Worm (Caenorhabditis elegans): ENCODE measurements around the gene F36G9.3.

Gene F36G9.3

DNA sequence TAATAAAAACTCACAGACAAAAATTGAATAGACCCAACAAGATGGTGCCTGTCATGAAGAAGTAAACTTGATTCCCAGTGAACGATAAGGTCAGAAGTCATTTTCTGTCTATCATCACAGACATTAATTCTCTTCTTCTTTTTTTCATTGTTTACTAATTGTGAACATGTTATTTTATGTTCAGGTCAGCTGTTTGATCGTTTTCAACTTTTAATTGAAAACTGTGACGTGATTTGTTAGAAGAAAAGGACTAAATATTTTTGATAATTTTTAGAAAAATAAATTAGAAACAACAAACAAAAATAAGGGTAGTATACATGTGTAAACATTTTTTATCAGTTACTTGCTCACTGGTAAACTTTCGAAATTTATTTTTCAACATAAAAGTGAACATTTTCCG, 12.5 kb downstream of the F36G9.3 start, which contains the start of gene F36G9.7:
TSS of gene F36G9.7 (minus strand) at position 101 of the 400 bp plus-strand sequence.
- TF ChIP-seq hnd-1 (tag; optimal IDR thresholded peaks at IDR 0.05): no peak
- no peak for TF ChIP-seq B0310.2 (tag; optimal IDR thresholded peaks at IDR 0.05)
- TF ChIP-seq hmg-4 (GFP tag; optimal IDR thresholded peaks at IDR 0.05): no peak
- no peak for TF ChIP-seq ceh-36 (tag; optimal IDR thresholded peaks at IDR 0.05)
- no peak for TF ChIP-seq pes-1 (GFP tag; IDR thresholded peaks at IDR 0.05)
- TF ChIP-seq ama-1 (optimal IDR thresholded peaks at IDR 0.05): no peak
- TF ChIP-seq ets-7 (tag; optimal IDR thresholded peaks at IDR 0.05): no peak
- TF ChIP-seq tbx-11 (GFP tag; IDR thresholded peaks at IDR 0.05): no peak
- no peak for TF ChIP-seq hmbx-1 (tag; optimal IDR thresholded peaks at IDR 0.05)
- no peak for TF ChIP-seq aly-1 (tag; optimal IDR thresholded peaks at IDR 0.05)
- TF ChIP-seq ceh-13 (GFP tag; optimal IDR thresholded peaks at IDR 0.05): no peak
- TF ChIP-seq flt-1 (GFP tag; IDR thresholded peaks at IDR 0.05): no peak
- TF ChIP-seq tra-4 (tag; optimal IDR thresholded peaks at IDR 0.05): no peak
- TF ChIP-seq tbx-37 (GFP tag; conservative IDR thresholded peaks at IDR 0.05): no peak
- no peak for TF ChIP-seq F13C5.2 (tag; optimal IDR thresholded peaks at IDR 0.05)
- no peak for TF ChIP-seq sea-1 (GFP tag; conservative IDR thresholded peaks at IDR 0.05)

DNA sequence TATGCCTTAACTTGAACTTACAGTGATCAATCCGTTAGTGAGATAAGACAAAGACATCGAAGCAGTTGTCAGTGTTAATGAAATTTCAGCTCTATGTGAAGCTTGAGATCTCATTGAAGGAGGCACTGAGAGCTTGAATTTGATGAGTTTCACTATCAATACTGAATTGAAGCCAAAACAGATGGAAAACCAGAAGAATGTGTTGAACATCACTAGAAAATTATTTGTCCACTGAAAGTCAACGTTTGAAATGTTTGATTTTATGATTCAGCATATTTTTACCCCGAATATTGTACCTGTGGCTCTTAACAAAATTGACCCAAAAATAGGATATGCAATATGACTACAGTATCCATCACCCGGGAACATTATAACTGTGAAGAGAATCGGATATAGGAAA, 13.6 kb downstream of the F36G9.3 start:
- no peak for TF ChIP-seq flt-1 (GFP tag; IDR thresholded peaks at IDR 0.05)
- TF ChIP-seq tra-4 (tag; optimal IDR thresholded peaks at IDR 0.05): no peak
- TF ChIP-seq ets-7 (tag; optimal IDR thresholded peaks at IDR 0.05): no peak
- no peak for TF ChIP-seq ceh-36 (tag; optimal IDR thresholded peaks at IDR 0.05)
- TF ChIP-seq B0310.2 (tag; optimal IDR thresholded peaks at IDR 0.05): no peak
- no peak for TF ChIP-seq scrt-1 (GFP tag; IDR thresholded peaks at IDR 0.05)
- TF ChIP-seq aly-1 (tag; optimal IDR thresholded peaks at IDR 0.05): no peak
- TF ChIP-seq pes-1 (GFP tag; IDR thresholded peaks at IDR 0.05): no peak
- TF ChIP-seq F13C5.2 (tag; optimal IDR thresholded peaks at IDR 0.05): no peak

DNA sequence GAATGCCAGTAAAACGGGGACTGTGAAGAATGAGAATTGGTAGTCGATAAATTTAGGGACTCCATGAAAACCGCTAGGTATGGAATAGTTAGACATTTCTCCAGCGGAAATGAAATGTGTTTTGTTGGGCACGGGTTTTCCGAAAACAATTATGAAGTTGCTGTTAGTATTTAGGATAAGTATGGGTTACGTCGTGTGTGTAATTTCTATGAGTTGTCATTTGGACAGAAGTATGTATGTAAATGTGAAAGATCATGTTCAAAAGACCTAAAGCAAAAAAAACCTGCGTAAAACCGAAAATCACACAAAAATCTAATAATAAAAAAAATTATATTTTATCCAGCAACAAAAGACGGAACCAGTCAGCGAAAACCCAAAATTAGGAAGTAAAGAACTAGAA, 15.3 kb downstream of the F36G9.3 start, which contains the start of gene sru-23:
TSS of gene sru-23 (minus strand) at position 101 of the 400 bp plus-strand sequence.
- TF ChIP-seq hnd-1 (tag; optimal IDR thresholded peaks at IDR 0.05) (no peak), B0310.2 (tag; optimal IDR thresholded peaks at IDR 0.05) (no peak)

ce11 chrV:15974836-15975235, 17.6 kb downstream of the F36G9.3 start, which contains the start of gene sru-22:
Gene sru-22, minus strand, starts transcription at chrV:15974936.
- TF ChIP-seq tbx-37 (GFP tag; conservative IDR thresholded peaks at IDR 0.05) (no peak), tbx-11 (GFP tag; IDR thresholded peaks at IDR 0.05) (no peak), ceh-13 (GFP tag; optimal IDR thresholded peaks at IDR 0.05) (no peak), B0310.2 (tag; optimal IDR thresholded peaks at IDR 0.05) (no peak), F13C5.2 (tag; optimal IDR thresholded peaks at IDR 0.05) (no peak), aly-1 (tag; optimal IDR thresholded peaks at IDR 0.05) (no peak), ceh-36 (tag; optimal IDR thresholded peaks at IDR 0.05) (no peak), scrt-1 (GFP tag; IDR thresholded peaks at IDR 0.05) (no peak), ama-1 (optimal IDR thresholded peaks at IDR 0.05) (no peak), sea-1 (GFP tag; conservative IDR thresholded peaks at IDR 0.05) (no peak), hmbx-1 (tag; optimal IDR thresholded peaks at IDR 0.05) (no peak), ets-7 (tag; optimal IDR thresholded peaks at IDR 0.05) (no peak), hmg-4 (GFP tag; optimal IDR thresholded peaks at IDR 0.05) (no peak), hnd-1 (tag; optimal IDR thresholded peaks at IDR 0.05) (no peak), pes-1 (GFP tag; IDR thresholded peaks at IDR 0.05) (no peak), tra-4 (tag; optimal IDR thresholded peaks at IDR 0.05) (no peak), flt-1 (GFP tag; IDR thresholded peaks at IDR 0.05) (no peak)

- no peak for TF ChIP-seq hmg-4 (GFP tag; optimal IDR thresholded peaks at IDR 0.05)
- no peak for TF ChIP-seq aly-1 (tag; optimal IDR thresholded peaks at IDR 0.05)
These were observed 18.6 kb downstream of the F36G9.3 start, which contains the start of gene clec-232 for ce11 chrV:15975845-15976244. Gene clec-232, plus strand, starts transcription at chrV:15976145.

DNA sequence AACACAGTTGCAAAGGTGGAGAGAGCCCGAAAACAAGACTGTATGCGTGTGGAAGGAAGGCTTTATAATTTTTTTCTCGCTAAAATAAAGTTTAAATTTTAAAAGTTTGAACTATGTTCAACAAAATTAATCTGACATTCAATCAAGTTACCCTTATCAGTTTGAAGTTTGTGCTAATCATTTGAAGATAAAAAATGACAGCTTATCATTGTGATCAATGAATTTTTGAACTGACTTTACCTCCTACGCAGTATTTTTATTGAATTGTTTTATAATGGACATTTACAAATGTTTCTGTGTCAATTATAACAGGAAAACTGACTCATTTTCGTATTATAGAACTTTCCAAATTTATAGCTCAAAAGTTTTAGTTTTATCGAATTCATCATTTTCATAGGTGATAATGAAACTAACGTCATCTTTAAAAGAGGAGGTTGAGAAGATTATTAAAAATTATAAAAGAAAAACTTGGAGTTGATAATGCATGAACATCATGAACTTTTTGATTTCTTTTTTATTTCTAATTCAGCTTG, 21.1 kb downstream of the F36G9.3 start, which contains the start of gene oac-20:
TSS of gene oac-20 (plus strand) at position 483 of the 533 bp plus-strand sequence.
- no peak for TF ChIP-seq hmbx-1 (tag; optimal IDR thresholded peaks at IDR 0.05)
- TF ChIP-seq scrt-1 (GFP tag; IDR thresholded peaks at IDR 0.05): no peak
- TF ChIP-seq ceh-13 (GFP tag; optimal IDR thresholded peaks at IDR 0.05): no peak
- TF ChIP-seq flt-1 (GFP tag; IDR thresholded peaks at IDR 0.05): no peak
- no peak for TF ChIP-seq aly-1 (tag; optimal IDR thresholded peaks at IDR 0.05)

ce11 chrV:15982733-15983344, 25.6 kb downstream of the F36G9.3 start, which contains the start of the genes fbxa-99 and F36G9.13:
Gene fbxa-99, minus strand, starts transcription at chrV:15982854.
Gene F36G9.13, plus strand, starts transcription at chrV:15983294.
- TF ChIP-seq aly-1 (tag; optimal IDR thresholded peaks at IDR 0.05): no peak
- no peak for TF ChIP-seq tra-4 (tag; optimal IDR thresholded peaks at IDR 0.05)
- no peak for TF ChIP-seq hmg-4 (GFP tag; optimal IDR thresholded peaks at IDR 0.05)
- TF ChIP-seq hmbx-1 (tag; optimal IDR thresholded peaks at IDR 0.05): no peak
- TF ChIP-seq sea-1 (GFP tag; conservative IDR thresholded peaks at IDR 0.05): no peak

DNA sequence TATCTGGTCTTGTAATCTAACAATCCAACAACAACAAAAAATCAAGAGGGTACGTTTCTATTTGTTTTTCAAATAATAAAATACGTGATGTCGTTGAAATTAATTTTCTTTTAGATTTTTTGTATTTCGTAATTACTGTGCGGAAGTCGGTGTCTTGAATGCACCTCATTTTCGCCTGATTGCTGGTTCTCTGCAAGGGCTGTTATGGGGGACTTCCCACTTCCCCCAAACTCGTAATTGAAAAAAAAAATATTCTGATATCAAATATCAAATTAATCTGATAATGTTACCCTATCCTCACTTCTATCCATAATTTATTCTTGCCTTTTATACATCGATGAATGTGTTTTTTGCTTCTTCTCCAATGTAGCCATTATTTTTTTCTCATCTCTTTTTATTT, 30.9 kb downstream of the F36G9.3 start, which contains the start of gene F36G9.15:
TSS of gene F36G9.15 (minus strand) at position 101 of the 400 bp plus-strand sequence.
- TF ChIP-seq pes-1 (GFP tag; IDR thresholded peaks at IDR 0.05) (no peak), tbx-37 (GFP tag; conservative IDR thresholded peaks at IDR 0.05) (no peak), tra-4 (tag; optimal IDR thresholded peaks at IDR 0.05) (no peak), sea-1 (GFP tag; conservative IDR thresholded peaks at IDR 0.05) (no peak), ets-7 (tag; optimal IDR thresholded peaks at IDR 0.05) (no peak), scrt-1 (GFP tag; IDR thresholded peaks at IDR 0.05) (no peak), hmbx-1 (tag; optimal IDR thresholded peaks at IDR 0.05) (no peak), flt-1 (GFP tag; IDR thresholded peaks at IDR 0.05) (no peak), ceh-36 (tag; optimal IDR thresholded peaks at IDR 0.05) (no peak), tbx-11 (GFP tag; IDR thresholded peaks at IDR 0.05) (no peak), hnd-1 (tag; optimal IDR thresholded peaks at IDR 0.05) (no peak), hmg-4 (GFP tag; optimal IDR thresholded peaks at IDR 0.05) (no peak), B0310.2 (tag; optimal IDR thresholded peaks at IDR 0.05) (no peak), F13C5.2 (tag; optimal IDR thresholded peaks at IDR 0.05) (no peak), ceh-13 (GFP tag; optimal IDR thresholded peaks at IDR 0.05) (no peak), ama-1 (optimal IDR thresholded peaks at IDR 0.05) (no peak), aly-1 (tag; optimal IDR thresholded peaks at IDR 0.05) (no peak)
